Worm (Caenorhabditis elegans) whole organism, midembryonic: ENCODE measurements around the gene eyg-1.

Experiments used
- T22C8.4 ChIP-seq: fragments of 200-800 bp; sonication (Bioruptor generic); IDR thresholded peaks from 2 replicates; pipeline ENCODE4 v1.3.6; 2022; ENCODE audit warnings: missing genetic modification characterization, missing compliant biosample characterization
- cog-1 ChIP-seq: sonication (generic microtip); optimal IDR thresholded peaks from 2 replicates; lab custom pipeline; 2016; ENCODE audit warnings: missing genetic modification characterization, missing compliant biosample characterization
- ref-1 ChIP-seq: fragments of 200-800 bp; sonication (Bioruptor generic); conservative IDR thresholded peaks from 2 replicates; pipeline ENCODE4 v1.3.6; 2022; ENCODE audit warnings: missing genetic modification reagents, missing genetic modification characterization, missing compliant biosample characterization
- ztf-23 ChIP-seq: fragments of 200-800 bp; sonication (Bioruptor generic); IDR thresholded peaks from 2 replicates; pipeline ENCODE4 v1.3.6; 2022; ENCODE audit warnings: missing genetic modification reagents, missing genetic modification characterization, missing compliant biosample characterization

DNA sequence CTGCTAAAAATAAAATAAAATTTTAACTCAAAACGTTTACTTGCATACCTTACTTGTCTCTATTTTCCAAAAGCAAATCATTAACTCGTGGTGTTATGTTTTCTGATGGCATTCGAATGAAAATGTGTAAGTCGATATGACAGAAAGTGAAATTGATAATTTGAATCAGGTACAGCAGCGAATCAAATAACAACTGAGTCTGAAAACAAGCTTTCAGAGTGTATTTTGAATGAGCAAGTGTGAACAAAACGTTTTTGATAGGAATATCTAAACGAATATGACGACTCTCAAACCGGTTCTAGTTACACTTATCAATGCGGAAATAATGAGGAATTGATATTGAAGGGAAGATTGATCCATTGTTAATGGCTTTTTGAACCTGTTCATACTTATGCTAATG lies 43.3 kb upstream of the eyg-1 start, which contains the start of gene chil-7:
- TF ChIP-seq cog-1 (tag; lab: Kevin White, UChicago) (no peak), ztf-23 (no peak), T22C8.4 (GFP tag; lab: Robert Waterston, UW) (no peak), ref-1 (GFP tag; lab: Robert Waterston, UW) (no peak)
